Fruit fly (Drosophila melanogaster) whole organism, larva: ENCODE measurements around the gene CG42792.

ENCODE experiments used
- noc ChIP-seq: fragments of 200-800 bp; sonication (Bioruptor generic); optimal IDR thresholded peaks from 3 replicates; lab custom pipeline; 2019; ENCODE audit warnings: missing biosample characterization, mild to moderate bottlenecking, missing genetic modification characterization, moderate library complexity

CG42792 gene

dm6 chr2L:15893711-15894110 is 28.4 kb upstream of the CG42792 start, which contains the start of gene Tep1:
Gene Tep1 (minus strand): TSS chr2L:15893811.
- TF ChIP-seq noc (tag; lab: Kevin White, UChicago): no peak

dm6 chr2L:15886187-15886586 is 20.9 kb upstream of the CG42792 start:
- TF ChIP-seq noc (tag; lab: Kevin White, UChicago): no peak

DNA sequence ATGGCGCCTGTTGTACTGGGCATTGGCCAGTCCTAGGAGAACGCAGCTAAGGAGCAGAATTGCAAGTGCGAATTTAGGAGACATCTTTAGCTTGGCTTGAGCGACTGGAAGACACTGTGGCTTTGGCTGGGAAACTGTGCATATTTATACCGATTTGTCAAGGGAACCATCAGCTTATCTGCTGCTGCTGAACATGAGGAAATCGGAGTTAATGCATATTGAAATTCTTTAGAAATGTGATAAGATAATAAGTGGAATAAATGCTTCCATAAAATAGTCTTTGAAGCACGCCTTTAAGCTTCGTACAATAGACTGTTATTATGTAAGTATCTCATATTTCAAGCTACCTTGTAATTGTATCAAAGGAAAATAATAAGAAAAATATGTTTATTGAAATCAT is 17.8 kb upstream of the CG42792 start, which contains the start of gene CG44475:
TSS of gene CG44475 (minus strand) at position 101 of the 400 bp plus-strand sequence.
- TF ChIP-seq noc (tag; lab: Kevin White, UChicago): no peak

DNA sequence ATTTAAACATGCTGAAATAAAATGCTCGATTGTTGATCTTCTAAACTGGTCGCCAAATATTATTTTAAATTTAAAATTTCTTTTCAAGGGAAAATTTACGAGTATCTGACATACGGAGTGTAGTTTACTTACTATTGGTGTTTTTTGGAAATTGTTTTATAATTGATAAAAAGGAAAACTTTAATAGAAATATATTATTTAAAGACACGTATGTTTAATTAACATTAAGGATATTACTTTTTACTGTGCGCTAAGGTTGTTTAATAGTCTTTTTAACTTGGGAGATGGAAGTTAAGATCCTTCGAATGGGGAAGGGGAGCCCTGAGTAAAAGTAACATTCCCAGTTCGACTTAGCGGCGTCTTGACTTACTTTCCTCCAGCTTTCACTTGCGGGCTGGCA is 14.8 kb upstream of the CG42792 start, which contains the start of gene CG7653:
TSS of gene CG7653 (minus strand) at position 101 of the 400 bp plus-strand sequence.
- TF ChIP-seq noc (tag; lab: Kevin White, UChicago): no peak

dm6 chr2L:15853826-15854225 is 11.4 kb downstream of the CG42792 start, which contains the start of gene Tektin-A:
Gene Tektin-A (plus strand): TSS chr2L:15854126.
- no peak for TF ChIP-seq noc (tag; lab: Kevin White, UChicago)

DNA sequence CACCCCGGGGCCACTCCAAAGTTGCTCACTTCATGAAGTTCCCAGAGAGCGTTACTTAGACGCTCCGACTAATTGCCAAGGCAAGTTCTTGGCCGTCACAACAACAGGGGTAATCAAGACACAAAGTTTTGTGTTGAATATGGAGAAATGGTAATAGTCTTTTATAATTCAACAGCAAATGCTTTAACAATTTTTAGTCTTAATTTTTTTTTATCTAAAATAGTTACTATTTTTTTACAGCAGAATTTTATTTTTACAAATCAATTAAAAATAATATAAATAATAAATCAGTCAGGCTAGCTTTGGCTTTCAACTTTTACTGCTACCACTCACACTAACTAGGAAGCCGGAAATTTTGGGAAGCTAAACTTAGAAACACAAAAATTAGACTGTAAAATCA is 13.0 kb downstream of the CG42792 start, which contains the start of gene CG13243:
TSS of gene CG13243 (plus strand) at position 301 of the 400 bp plus-strand sequence.
- TF ChIP-seq noc (tag; lab: Kevin White, UChicago): no peak

- TF ChIP-seq noc (tag; lab: Kevin White, UChicago): no peak
These were observed 18.7 kb downstream of the CG42792 start for dm6 chr2L:15846600-15846999.

dm6 chr2L:15835558-15835957 is 29.7 kb downstream of the CG42792 start, which contains the start of gene CG18518:
Gene CG18518 (minus strand): TSS chr2L:15835658.
- TF ChIP-seq noc (tag; lab: Kevin White, UChicago): no peak
